Worm (Caenorhabditis elegans) whole organism, L2 larva: ENCODE data around the gene lir-1.

Experiments used
- C34F6.9 ChIP-seq: fragments of 150-350 bp; optimal IDR thresholded peaks from 2 replicates; lab custom pipeline; 2014; ENCODE audit warnings: missing biosample characterization, missing genetic modification characterization
- F13H6.1 ChIP-seq: sonication (generic microtip); optimal IDR thresholded peaks from 2 replicates; lab custom pipeline; 2016; ENCODE audit warnings: missing genetic modification characterization, missing compliant biosample characterization
- Y55F3AM.14 ChIP-seq: fragments of 200-800 bp; sonication (Bioruptor generic); optimal IDR thresholded peaks from 2 replicates; lab custom pipeline; 2018; ENCODE audit warnings: mild to moderate bottlenecking, missing genetic modification characterization, missing compliant biosample characterization
- ZK546.5 ChIP-seq: sonication (generic microtip); optimal IDR thresholded peaks from 2 replicates; lab custom pipeline; 2017; ENCODE audit warnings: missing biosample characterization, missing genetic modification characterization
- aly-2 ChIP-seq: fragments of 150-350 bp; optimal IDR thresholded peaks from 2 replicates; lab custom pipeline; 2014; ENCODE audit warnings: missing biosample characterization, missing genetic modification characterization
- ama-1 ChIP-seq: fragments of 150-350 bp; optimal IDR thresholded peaks from 2 replicates; lab custom pipeline; 2018; ENCODE audit warnings: inconsistent platforms
- blmp-1 ChIP-seq: sonication (generic microtip); optimal IDR thresholded peaks from 2 replicates; lab custom pipeline; 2017; ENCODE audit warnings: missing genetic modification characterization, mild to moderate bottlenecking, missing compliant biosample characterization, antibody characterized with exemption, moderate library complexity; ENCODE audit not compliant: insufficient read depth
- ceh-82 ChIP-seq: fragments of 150-350 bp; optimal IDR thresholded peaks from 2 replicates; lab custom pipeline; 2014; ENCODE audit warnings: missing biosample characterization, missing genetic modification characterization
- egl-27 ChIP-seq: sonication (generic microtip); optimal IDR thresholded peaks from 3 replicates; lab custom pipeline; 2017; ENCODE audit warnings: missing biosample characterization, missing genetic modification reagents, missing genetic modification characterization
- elt-1 ChIP-seq: fragments of 150-350 bp; optimal IDR thresholded peaks from 2 replicates; lab custom pipeline; 2014; ENCODE audit warnings: missing biosample characterization, missing genetic modification characterization
- elt-3 ChIP-seq: sonication (generic microtip); optimal IDR thresholded peaks from 2 replicates; lab custom pipeline; 2017; ENCODE audit warnings: missing biosample characterization, missing genetic modification characterization
- lin-11 ChIP-seq: fragments of 150-350 bp; sonication (generic microtip); optimal IDR thresholded peaks from 2 replicates; lab custom pipeline; 2014; ENCODE audit warnings: missing biosample characterization, missing genetic modification characterization, inconsistent platforms, mixed read lengths
- lin-39 ChIP-seq: fragments of 150-350 bp; optimal IDR thresholded peaks from 2 replicates; lab custom pipeline; 2014; ENCODE audit warnings: missing biosample characterization, missing genetic modification reagents, missing genetic modification characterization
- mbf-1 ChIP-seq: sonication (generic microtip); optimal IDR thresholded peaks from 2 replicates; lab custom pipeline; 2017; ENCODE audit warnings: missing biosample characterization, missing genetic modification characterization
- mdl-1 ChIP-seq, 2 experiments: fragments of 150-350 bp in 1 of 2; sonication (generic microtip) in 1 of 2; optimal IDR thresholded peaks; 2 replicates each; lab custom pipeline; 2017; ENCODE audit warnings: missing biosample characterization in 2 of 2, missing genetic modification characterization in 2 of 2
- nhr-12 ChIP-seq: fragments of 150-350 bp; optimal IDR thresholded peaks from 2 replicates; lab custom pipeline; 2014; ENCODE audit warnings: missing biosample characterization, missing genetic modification characterization
- nhr-129 ChIP-seq: fragments of 150-350 bp; optimal IDR thresholded peaks from 2 replicates; lab custom pipeline; 2014; ENCODE audit warnings: missing biosample characterization, missing genetic modification characterization
- nhr-21 ChIP-seq: fragments of 150-350 bp; optimal IDR thresholded peaks from 2 replicates; lab custom pipeline; 2014; ENCODE audit warnings: missing biosample characterization, missing genetic modification characterization
- nhr-237 ChIP-seq: fragments of 150-350 bp; optimal IDR thresholded peaks from 2 replicates; lab custom pipeline; 2014; ENCODE audit warnings: missing biosample characterization, missing genetic modification characterization
- nhr-25 ChIP-seq: fragments of 150-350 bp; sonication (generic microtip); optimal IDR thresholded peaks from 3 replicates; lab custom pipeline; 2014; ENCODE audit warnings: missing biosample characterization, missing genetic modification characterization
- nhr-77 ChIP-seq: fragments of 150-350 bp; optimal IDR thresholded peaks from 2 replicates; lab custom pipeline; 2014; ENCODE audit warnings: missing biosample characterization, missing genetic modification characterization
- peb-1 ChIP-seq: fragments of 150-350 bp; optimal IDR thresholded peaks from 2 replicates; lab custom pipeline; 2014; ENCODE audit warnings: missing biosample characterization, missing genetic modification characterization
- skn-1 ChIP-seq: sonication (generic microtip); optimal IDR thresholded peaks from 2 replicates; lab custom pipeline; 2017; ENCODE audit warnings: missing biosample characterization, missing genetic modification characterization
- sma-3 ChIP-seq: sonication (generic microtip); optimal IDR thresholded peaks from 2 replicates; lab custom pipeline; 2016; ENCODE audit warnings: missing genetic modification reagents, missing genetic modification characterization, missing compliant biosample characterization
- sma-9 ChIP-seq, 2 experiments: fragments of 150-350 bp in 1 of 2; sonication (generic microtip) in 1 of 2; optimal IDR thresholded peaks; 2 replicates each; lab custom pipeline; 2014 to 2016; ENCODE audit warnings: missing genetic modification characterization in 2 of 2, mild to moderate bottlenecking in 1 of 2, missing biosample characterization in 1 of 2, missing compliant biosample characterization in 1 of 2, missing genetic modification reagents in 1 of 2, moderate library complexity in 1 of 2
- snpc-4 ChIP-seq: fragments of 150-350 bp; optimal IDR thresholded peaks from 2 replicates; lab custom pipeline; 2014; ENCODE audit warnings: missing biosample characterization, missing genetic modification characterization
- unc-55 ChIP-seq: fragments of 150-350 bp; sonication (generic microtip); optimal IDR thresholded peaks from 3 replicates; lab custom pipeline; 2014; ENCODE audit warnings: missing biosample characterization, missing genetic modification reagents, missing genetic modification characterization
- zag-1 ChIP-seq: fragments of 150-350 bp; optimal IDR thresholded peaks from 2 replicates; lab custom pipeline; 2014; ENCODE audit warnings: missing biosample characterization, missing genetic modification characterization
- ztf-11 ChIP-seq: sonication (generic microtip); optimal IDR thresholded peaks from 2 replicates; lab custom pipeline; 2017; ENCODE audit warnings: missing biosample characterization, missing genetic modification characterization
- ztf-4 ChIP-seq: fragments of 150-350 bp; optimal IDR thresholded peaks from 2 replicates; lab custom pipeline; 2014; ENCODE audit warnings: missing biosample characterization, missing genetic modification characterization

lir-1 gene

DNA sequence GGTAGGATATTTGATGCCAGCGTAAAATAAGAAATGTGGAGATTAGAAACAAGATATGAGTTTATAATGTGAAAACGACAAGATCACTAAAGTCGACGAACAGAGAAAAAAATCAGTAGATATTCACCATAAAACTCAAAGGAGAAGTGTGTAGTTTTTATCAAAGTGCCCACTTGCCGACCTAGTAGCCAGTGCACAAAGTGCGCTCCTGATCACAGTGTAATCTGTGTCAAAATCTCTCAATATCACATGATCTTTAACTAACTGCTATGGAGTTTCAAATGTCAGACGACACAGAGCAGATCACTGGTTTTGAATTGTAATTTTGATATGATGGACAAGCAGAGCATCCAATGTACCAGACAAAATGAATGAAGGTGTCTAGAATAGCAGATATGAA, 48.7 kb downstream of the lir-1 start:
- TF ChIP-seq mbf-1 (tag; lab: Kevin White, UChicago), result no peak
- peak; percentile 29 for TF ChIP-seq nhr-129 (tag; lab: Kevin White, UChicago)
- TF ChIP-seq, all 48 proteins: peak for 1

- TF ChIP-seq ZK546.5 (no peak), lin-39 (tag; lab: Kevin White, UChicago) (no peak), nhr-77 (no peak), F13H6.1 (tag; lab: Kevin White, UChicago) (peak; percentile 77), nhr-129 (tag; lab: Kevin White, UChicago) (peak; percentile 62), nhr-12 (tag; lab: Kevin White, UChicago) (no peak), ztf-4 (no peak), elt-3 (tag; lab: Kevin White, UChicago) (no peak), nhr-237 (tag; lab: Kevin White, UChicago) (no peak), nhr-21 (tag; lab: Kevin White, UChicago) (no peak), sma-9 (GFP tag; optimal IDR thresholded peaks at IDR 0.05; lab: Kevin White, UChicago) (peak; percentile 0), sma-9 (tag; optimal IDR thresholded peaks at IDR 0.05; lab: Kevin White, UChicago) (no peak), mdl-1 (tag; optimal IDR thresholded peaks at IDR 0.05; lab: Kevin White, UChicago) (no peak), elt-1 (tag; lab: Kevin White, UChicago) (no peak), sma-3 (GFP tag; lab: Kevin White, UChicago) (no peak), ztf-11 (tag; lab: Kevin White, UChicago) (no peak), ceh-82 (tag; lab: Kevin White, UChicago) (no peak), C34F6.9 (tag; lab: Kevin White, UChicago) (peak; percentile 10)
These were observed 51.0 kb downstream of the lir-1 start for ce11 chrII:7722784-7723183.

- TF ChIP-seq ZK546.5 (no peak), snpc-4 (tag; lab: Kevin White, UChicago) (no peak), Y55F3AM.14 (GFP tag; lab: Kevin White, UChicago) (no peak), skn-1 (no peak), unc-55 (no peak), nhr-21 (tag; lab: Kevin White, UChicago) (no peak), elt-1 (tag; lab: Kevin White, UChicago) (no peak), egl-27 (tag; lab: Kevin White, UChicago) (no peak), lin-11 (no peak), aly-2 (no peak), peb-1 (tag; lab: Kevin White, UChicago) (no peak), blmp-1 (tag; lab: Kevin White, UChicago) (no peak), nhr-25 (tag; lab: Kevin White, UChicago) (no peak), zag-1 (tag; lab: Kevin White, UChicago) (no peak), nhr-129 (tag; lab: Kevin White, UChicago) (no peak), ama-1 (lab: Kevin White, UChicago) (no peak)
These were observed 52.8 kb downstream of the lir-1 start, which contains the start of gene cpna-2 for ce11 chrII:7724603-7725002. TSS of gene cpna-2 (plus strand) at chrII:7724903.
